Worm (Caenorhabditis elegans) whole organism, young adult: ENCODE data around the gene ZC506.1.

Experiments
- B0019.2 ChIP-seq: fragments of 200-800 bp; sonication (Bioruptor generic); conservative IDR thresholded peaks from 2 replicates; pipeline ENCODE4 v1.3.6; 2022; ENCODE audit warnings: missing genetic modification reagents, missing genetic modification characterization, missing compliant biosample characterization
- D2030.7 ChIP-seq: fragments of 200-800 bp; sonication (Bioruptor generic); IDR thresholded peaks from 2 replicates; pipeline ENCODE4 v1.3.6; 2022; ENCODE audit warnings: missing genetic modification reagents, missing genetic modification characterization, missing compliant biosample characterization
- F52B5.7 ChIP-seq: sonication (generic microtip); optimal IDR thresholded peaks from 2 replicates; lab custom pipeline; 2016; ENCODE audit warnings: mild to moderate bottlenecking, missing genetic modification characterization, missing compliant biosample characterization
- K12H6.12 ChIP-seq: fragments of 200-800 bp; sonication (Bioruptor generic); optimal IDR thresholded peaks from 2 replicates; lab custom pipeline; 2018; ENCODE audit warnings: mild to moderate bottlenecking, missing genetic modification characterization, missing compliant biosample characterization
- Y53G8AR.9 ChIP-seq: fragments of 200-800 bp; sonication (Bioruptor generic); conservative IDR thresholded peaks from 2 replicates; pipeline ENCODE4 v1.3.6; 2022; ENCODE audit warnings: missing genetic modification reagents, missing genetic modification characterization, missing compliant biosample characterization
- Y67H2A.10 ChIP-seq: fragments of 200-800 bp; sonication (Bioruptor generic); conservative IDR thresholded peaks from 2 replicates; pipeline ENCODE4 v1.3.6; 2022; ENCODE audit warnings: missing genetic modification reagents, missing genetic modification characterization, missing compliant biosample characterization
- ZK185.1 ChIP-seq: sonication (generic microtip); optimal IDR thresholded peaks from 2 replicates; lab custom pipeline; 2016; ENCODE audit warnings: mild to moderate bottlenecking, missing genetic modification characterization, missing compliant biosample characterization; ENCODE audit not compliant: poor library complexity, severe bottlenecking
- aptf-2 ChIP-seq: fragments of 200-800 bp; sonication (Bioruptor generic); conservative IDR thresholded peaks from 2 replicates; pipeline ENCODE4 v1.3.6; 2022; ENCODE audit warnings: missing genetic modification reagents, missing genetic modification characterization, missing compliant biosample characterization
- aptf-3 ChIP-seq: fragments of 200-800 bp; sonication (Bioruptor generic); IDR thresholded peaks from 2 replicates; pipeline ENCODE4 v1.3.6; 2022; ENCODE audit warnings: missing genetic modification characterization, missing compliant biosample characterization
- atf-7 ChIP-seq: sonication (generic microtip); optimal IDR thresholded peaks from 2 replicates; lab custom pipeline; 2017; ENCODE audit warnings: mild to moderate bottlenecking, missing genetic modification characterization, missing compliant biosample characterization
- attf-3 ChIP-seq: fragments of 200-800 bp; sonication (Bioruptor generic); conservative IDR thresholded peaks from 2 replicates; pipeline ENCODE4 v1.3.6; 2022; ENCODE audit warnings: missing genetic modification reagents, missing genetic modification characterization, missing compliant biosample characterization
- bed-1 ChIP-seq: fragments of 200-800 bp; sonication (Bioruptor generic); IDR thresholded peaks from 2 replicates; pipeline ENCODE4 v1.3.6; 2022; ENCODE audit warnings: missing genetic modification reagents, missing genetic modification characterization, missing compliant biosample characterization
- bed-2 ChIP-seq: fragments of 200-800 bp; sonication (Bioruptor generic); IDR thresholded peaks from 2 replicates; pipeline ENCODE4 v1.3.6; 2022; ENCODE audit warnings: missing genetic modification reagents, missing genetic modification characterization, missing compliant biosample characterization
- dox-1 ChIP-seq: fragments of 200-800 bp; sonication (Bioruptor generic); IDR thresholded peaks from 2 replicates; pipeline ENCODE4 v1.3.6; 2022; ENCODE audit warnings: missing genetic modification reagents, missing genetic modification characterization, missing compliant biosample characterization
- egrh-3 ChIP-seq: fragments of 200-800 bp; sonication (Bioruptor generic); IDR thresholded peaks from 2 replicates; pipeline ENCODE4 v1.3.6; 2022; ENCODE audit warnings: missing genetic modification reagents, missing genetic modification characterization, missing compliant biosample characterization
- gei-17 ChIP-seq: fragments of 200-800 bp; sonication (Bioruptor generic); optimal IDR thresholded peaks from 2 replicates; lab custom pipeline; 2018; ENCODE audit warnings: mild to moderate bottlenecking, missing genetic modification characterization, missing compliant biosample characterization
- lin-40 ChIP-seq: sonication (generic microtip); optimal IDR thresholded peaks from 2 replicates; lab custom pipeline; 2016; ENCODE audit warnings: missing genetic modification characterization, mild to moderate bottlenecking, missing compliant biosample characterization, missing genotype, missing genetic modification reagents
- madf-10 ChIP-seq: sonication (generic microtip); optimal IDR thresholded peaks from 2 replicates; lab custom pipeline; 2016; ENCODE audit warnings: mild to moderate bottlenecking, missing genetic modification characterization, missing compliant biosample characterization
- madf-3 ChIP-seq: fragments of 200-800 bp; sonication (Bioruptor generic); IDR thresholded peaks from 2 replicates; pipeline ENCODE4 v1.3.6; 2022; ENCODE audit warnings: missing genetic modification reagents, missing genetic modification characterization, missing compliant biosample characterization
- madf-6 ChIP-seq: fragments of 200-800 bp; sonication (Bioruptor generic); IDR thresholded peaks from 2 replicates; pipeline ENCODE4 v1.3.6; 2022; ENCODE audit warnings: missing genetic modification reagents, missing genetic modification characterization, missing compliant biosample characterization
- mel-28 ChIP-seq: sonication (generic microtip); optimal IDR thresholded peaks from 2 replicates; lab custom pipeline; 2016; ENCODE audit warnings: borderline replicate concordance, mild to moderate bottlenecking, missing genetic modification characterization, missing compliant biosample characterization
- nfya-2 ChIP-seq: fragments of 200-800 bp; sonication (Bioruptor generic); IDR thresholded peaks from 2 replicates; pipeline ENCODE4 v1.3.6; 2022; ENCODE audit warnings: missing genetic modification reagents, missing genetic modification characterization, missing compliant biosample characterization
- nfyb-1 ChIP-seq: fragments of 200-800 bp; sonication (Bioruptor generic); IDR thresholded peaks from 2 replicates; pipeline ENCODE4 v1.3.6; 2022; ENCODE audit warnings: missing genetic modification reagents, missing genetic modification characterization, missing compliant biosample characterization
- nhr-179 ChIP-seq: sonication (generic microtip); optimal IDR thresholded peaks from 2 replicates; lab custom pipeline; 2016; ENCODE audit warnings: mild to moderate bottlenecking, missing genetic modification characterization, missing compliant biosample characterization
- nhr-80 ChIP-seq: sonication (generic microtip); optimal IDR thresholded peaks from 2 replicates; lab custom pipeline; 2016; ENCODE audit warnings: missing genetic modification characterization, missing compliant biosample characterization
- pbrm-1 ChIP-seq: fragments of 200-800 bp; sonication (Bioruptor generic); IDR thresholded peaks from 2 replicates; pipeline ENCODE4 v1.3.6; 2022; ENCODE audit warnings: missing genetic modification reagents, missing genetic modification characterization, missing compliant biosample characterization
- rcor-1 ChIP-seq: fragments of 200-800 bp; sonication (Bioruptor generic); IDR thresholded peaks from 2 replicates; pipeline ENCODE4 v1.3.6; 2022; ENCODE audit warnings: missing genetic modification reagents, missing genetic modification characterization, missing compliant biosample characterization
- rpc-1 ChIP-seq, 2 experiments: fragments of 150-350 bp in 1 of 2; sonication (generic microtip) in 1 of 2; optimal IDR thresholded peaks; 2 replicates each; lab custom pipeline; 2014 to 2018; ENCODE audit warnings: missing biosample characterization in 1 of 2, missing genetic modification characterization in 1 of 2, missing genetic modification reagents in 1 of 2, missing genotype in 1 of 2
- sdz-38 ChIP-seq: sonication (generic microtip); optimal IDR thresholded peaks from 2 replicates; lab custom pipeline; 2016; ENCODE audit warnings: missing genotype, missing genetic modification characterization, missing compliant biosample characterization
- snpc-1.1 ChIP-seq: sonication (generic microtip); optimal IDR thresholded peaks from 2 replicates; lab custom pipeline; 2017; ENCODE audit warnings: missing genetic modification characterization, mild to moderate bottlenecking, missing compliant biosample characterization, antibody characterized with exemption, moderate library complexity, missing genotype, missing genetic modification reagents; ENCODE audit not compliant: insufficient read depth
- snpc-4 ChIP-seq, 5 experiments: fragments of 150-350 bp in 1 of 5; sonication (generic microtip) in 4 of 5; optimal IDR thresholded peaks; 2 replicates each; lab custom pipeline; 2014 to 2018; ENCODE audit warnings: missing genetic modification characterization in 5 of 5, missing biosample characterization in 3 of 5, antibody characterized with exemption in 2 of 5, mild to moderate bottlenecking in 2 of 5, missing compliant biosample characterization in 2 of 5, missing genotype in 2 of 5, moderate library complexity in 2 of 5, missing genetic modification reagents in 1 of 5
- somi-1 ChIP-seq: fragments of 200-800 bp; sonication (Bioruptor generic); optimal IDR thresholded peaks from 2 replicates; lab custom pipeline; 2018; ENCODE audit warnings: mild to moderate bottlenecking, missing genetic modification characterization, missing compliant biosample characterization
- tbx-9 ChIP-seq: sonication (generic microtip); optimal IDR thresholded peaks from 2 replicates; lab custom pipeline; 2016; ENCODE audit warnings: borderline replicate concordance, missing genetic modification characterization, inconsistent platforms, missing compliant biosample characterization
- unc-62 ChIP-seq: fragments of 150-350 bp; optimal IDR thresholded peaks from 2 replicates; lab custom pipeline; 2014; ENCODE audit warnings: missing biosample characterization, missing genetic modification reagents, missing genetic modification characterization
- ztf-25 ChIP-seq: fragments of 200-800 bp; sonication (Bioruptor generic); IDR thresholded peaks from 2 replicates; pipeline ENCODE4 v1.3.6; 2022; ENCODE audit warnings: missing genetic modification reagents, missing genetic modification characterization, missing compliant biosample characterization
- ztf-26 ChIP-seq: sonication (generic microtip); optimal IDR thresholded peaks from 2 replicates; lab custom pipeline; 2017; ENCODE audit warnings: missing genetic modification characterization, missing compliant biosample characterization

The ZC506.1 gene

DNA sequence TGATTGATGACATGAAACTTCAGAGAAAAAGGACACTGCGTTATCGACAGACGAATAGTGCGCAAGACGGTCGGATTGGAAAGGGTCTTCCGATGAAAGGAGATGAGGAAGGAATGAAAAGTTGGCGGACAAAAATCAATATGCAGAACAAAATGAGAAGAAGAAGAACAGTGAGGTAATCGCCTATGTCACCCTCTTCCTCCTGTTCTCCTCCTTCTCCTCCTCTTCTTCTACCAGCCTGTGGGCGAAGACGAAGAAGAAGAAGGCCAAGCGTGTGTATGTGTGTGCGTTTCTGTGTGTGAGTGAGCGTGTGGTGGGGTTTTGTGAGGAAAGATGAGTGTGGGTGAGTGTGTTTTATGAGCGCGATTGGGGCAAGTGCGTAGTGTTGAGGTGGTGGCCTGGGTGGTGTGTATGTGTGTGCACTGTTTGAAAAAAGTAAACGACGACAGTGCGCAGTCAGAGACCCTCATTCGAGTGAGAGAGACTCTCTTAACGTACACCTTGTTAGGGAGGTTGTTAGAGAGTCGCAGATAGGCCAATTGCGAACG is 26.5 kb upstream of the ZC506.1 start, which contains the start of gene tsp-21 (continued):
- TF ChIP-seq atf-7 (no peak), Y53G8AR.9 (no peak), K12H6.12 (tag; lab: Kevin White, UChicago) (peak; percentile 61), nhr-80 (tag; lab: Kevin White, UChicago) (peak; percentile 90), snpc-1.1 (tag; lab: Kevin White, UChicago) (no peak), rcor-1 (GFP tag; lab: Robert Waterston, UW) (peak; percentile 31; the same call in 1 of the 2 replicates), nhr-179 (tag; lab: Kevin White, UChicago) (no peak), attf-3 (GFP tag; lab: Robert Waterston, UW) (no peak), madf-6 (no peak), dox-1 (GFP tag; lab: Robert Waterston, UW) (peak; percentile 88; the same call in 1 of the 2 replicates), aptf-3 (GFP tag; lab: Robert Waterston, UW) (no peak), nfya-2 (GFP tag; lab: Robert Waterston, UW) (no peak), somi-1 (GFP tag; lab: Kevin White, UChicago) (peak; percentile 11), bed-2 (GFP tag; lab: Robert Waterston, UW) (no peak), gei-17 (peak; percentile 77), snpc-4 (GFP tag; optimal IDR thresholded peaks at IDR 0.05; lab: Kevin White, UChicago) (no peak), snpc-4 (tag; optimal IDR thresholded peaks at IDR 0.05; lab: Kevin White, UChicago) (peak in 3 of 4 experiments; percentile 8 to 47 (median 40)), madf-3 (GFP tag; lab: Robert Waterston, UW) (no peak), aptf-2 (no peak), tbx-9 (no peak), bed-1 (GFP tag; lab: Robert Waterston, UW) (no peak), ZK185.1 (no peak), rpc-1 (optimal IDR thresholded peaks at IDR 0.05; lab: Kevin White, UChicago) (no peak), rpc-1 (tag; optimal IDR thresholded peaks at IDR 0.05; lab: Kevin White, UChicago) (no peak), egrh-3 (GFP tag; lab: Robert Waterston, UW) (peak; percentile 74), ztf-26 (peak; percentile 42), ztf-25 (no peak), sdz-38 (tag; lab: Kevin White, UChicago) (no peak), lin-40 (tag; lab: Kevin White, UChicago) (peak; percentile 69), F52B5.7 (tag; lab: Kevin White, UChicago) (no peak), Y67H2A.10 (no peak)

DNA sequence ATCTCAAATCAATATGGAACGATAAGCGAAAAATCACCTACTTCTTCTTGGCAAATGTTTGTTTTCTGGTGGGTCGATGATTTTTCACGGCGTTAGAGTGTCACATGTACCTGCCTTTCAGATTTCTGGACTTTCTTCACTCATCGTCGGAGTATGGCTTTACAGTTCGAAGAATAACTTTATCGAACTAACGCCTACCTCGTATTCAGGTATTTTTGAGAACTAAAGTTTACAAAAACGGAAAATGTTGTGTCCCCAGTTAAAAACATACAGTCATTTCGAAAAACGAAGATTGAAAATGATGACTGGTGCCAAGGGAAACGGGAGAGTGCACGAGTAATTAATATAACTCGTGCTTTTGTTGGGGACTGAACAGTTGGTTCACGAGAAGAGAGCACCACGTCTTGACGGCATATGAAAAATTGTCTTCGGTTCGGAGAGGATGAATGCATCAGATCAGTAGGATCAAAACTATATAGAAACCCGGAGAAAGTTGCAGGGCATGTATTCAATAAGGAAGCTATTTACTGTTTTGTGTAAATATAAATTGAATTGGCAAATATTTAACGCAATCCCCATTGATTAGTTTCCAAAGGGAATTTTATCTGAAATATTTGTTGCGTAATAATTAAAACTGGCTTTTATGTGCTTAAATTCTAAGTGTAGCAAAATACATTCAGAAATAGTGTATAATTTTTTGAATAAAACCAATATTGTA is 25.3 kb upstream of the ZC506.1 start:
- TF ChIP-seq madf-10 (tag; lab: Kevin White, UChicago) (no peak), D2030.7 (no peak), pbrm-1 (no peak), F52B5.7 (tag; lab: Kevin White, UChicago) (no peak), mel-28 (tag; lab: Kevin White, UChicago) (no peak), unc-62 (GFP tag; lab: Kevin White, UChicago) (no peak), nfyb-1 (no peak)

DNA sequence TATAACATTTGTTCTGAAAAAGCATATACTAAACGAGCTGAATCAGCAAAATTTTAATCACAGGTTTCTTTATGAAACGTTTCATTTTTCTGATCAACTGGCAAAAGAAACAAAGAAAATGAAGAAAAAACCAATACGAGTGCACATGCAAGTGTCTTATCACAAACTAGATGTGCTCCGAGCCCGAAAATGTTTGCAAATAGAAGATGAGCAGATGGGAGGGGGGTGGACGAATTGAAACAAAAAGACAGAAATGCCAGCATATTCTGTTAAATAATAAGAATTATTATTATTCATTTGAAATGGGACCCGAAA is 24.8 kb upstream of the ZC506.1 start:
- no peak for TF ChIP-seq B0019.2 (GFP tag; lab: Robert Waterston, UW)
- peak; percentile 31 for TF ChIP-seq nhr-80 (tag; lab: Kevin White, UChicago)
